Worm (Caenorhabditis elegans) whole organism, L1 larva: ENCODE data around the gene srv-22.

Experiments used
- dpl-1 ChIP-seq, 3 experiments: fragments of 150-350 bp in 2 of 3; sonication (generic microtip) in 1 of 3; optimal IDR thresholded peaks; 2 replicates each; lab custom pipeline; 2014 to 2017; ENCODE audit warnings: missing biosample characterization in 3 of 3, missing genetic modification characterization in 3 of 3, missing genetic modification reagents in 3 of 3
- hlh-17 ChIP-seq: fragments of 200-800 bp; sonication (Bioruptor generic); optimal IDR thresholded peaks from 2 replicates; lab custom pipeline; 2018; ENCODE audit warnings: missing genetic modification characterization, mild to moderate bottlenecking, missing compliant biosample characterization, moderate library complexity, borderline replicate concordance
- jun-1 ChIP-seq: fragments of 150-350 bp; optimal IDR thresholded peaks from 2 replicates; lab custom pipeline; 2014; ENCODE audit warnings: missing biosample characterization, missing genetic modification reagents, missing genetic modification characterization
- nhr-77 ChIP-seq: fragments of 150-350 bp; optimal IDR thresholded peaks from 2 replicates; lab custom pipeline; 2014; ENCODE audit warnings: missing biosample characterization, missing genetic modification characterization
- xbp-1 ChIP-seq: sonication (generic microtip); optimal IDR thresholded peaks from 2 replicates; lab custom pipeline; 2016; ENCODE audit warnings: missing genetic modification characterization, missing compliant biosample characterization

- TF ChIP-seq nhr-77 (tag; lab: Kevin White, UChicago) (no peak), hlh-17 (GFP tag; lab: Kevin White, UChicago) (no peak), dpl-1 (GFP tag; optimal IDR thresholded peaks at IDR 0.05; lab: Kevin White, UChicago) (no peak), jun-1 (tag; lab: Kevin White, UChicago) (no peak), xbp-1 (tag; lab: Kevin White, UChicago) (no peak)
Measured at ce11 chrIV:5926643-5927042, 46.9 kb upstream of the srv-22 start.
